Fruit fly (Drosophila melanogaster): Measurements from ENCODE around the gene Nna1.

The Nna1 gene

dm6 chrX:13680262-13680661, 11.8 kb upstream of the Nna1 start, which contains the start of gene CG12177 (continued):
- no peak for TF ChIP-seq Blimp-1 (GFP tag; optimal IDR thresholded peaks at IDR 0.05)
- no peak for TF ChIP-seq org-1 (GFP tag; optimal IDR thresholded peaks at IDR 0.05)

dm6 chrX:13681906-13682305, 10.2 kb upstream of the Nna1 start:
- TF ChIP-seq sug (tag; optimal IDR thresholded peaks at IDR 0.05) (peak; percentile 49), CG15269 (tag; optimal IDR thresholded peaks at IDR 0.05) (no peak), CG13624 (GFP tag; optimal IDR thresholded peaks at IDR 0.05) (no peak), CG2116 (GFP tag; optimal IDR thresholded peaks at IDR 0.05) (no peak), CG34224 (GFP tag; IDR thresholded peaks at IDR 0.05; ENCODE audit: partially characterized antibody) (no peak), CG34376 (GFP tag; optimal IDR thresholded peaks at IDR 0.05) (peak; percentile 19), CG13775 (GFP tag; optimal IDR thresholded peaks at IDR 0.05) (no peak), slbo (GFP tag; IDR thresholded peaks at IDR 0.05) (peak; percentile 38), H15 (GFP tag; IDR thresholded peaks at IDR 0.05) (no peak), CG6175 (GFP tag; IDR thresholded peaks at IDR 0.05) (no peak), exex (tag; optimal IDR thresholded peaks at IDR 0.05) (peak; percentile 51), Abd-B (GFP tag; optimal IDR thresholded peaks at IDR 0.05) (no peak), CrebB (tag; optimal IDR thresholded peaks at IDR 0.05) (no peak), trh (GFP tag; optimal IDR thresholded peaks at IDR 0.05) (no peak), CG12659 (GFP tag; optimal IDR thresholded peaks at IDR 0.05) (no peak), zfh2 (GFP tag; optimal IDR thresholded peaks at IDR 0.05) (no peak), CG7987 (GFP tag; optimal IDR thresholded peaks at IDR 0.05) (peak; percentile 1), Awh (GFP tag; IDR thresholded peaks at IDR 0.05) (no peak), CG15073 (GFP tag; optimal IDR thresholded peaks at IDR 0.05) (no peak), grn (GFP tag; optimal IDR thresholded peaks at IDR 0.05) (peak; percentile 43), Dbx (GFP tag; IDR thresholded peaks at IDR 0.05) (0 out of 3 replicates have a peak, but pooled peaks have one; percentile 22), sens (GFP tag) (peak; percentile 61), D19B (GFP tag; optimal IDR thresholded peaks at IDR 0.05) (no peak), bigmax (GFP tag; optimal IDR thresholded peaks at IDR 0.05) (no peak), Jarid2 (GFP tag; optimal IDR thresholded peaks at IDR 0.05) (no peak), row (GFP tag; IDR thresholded peaks at IDR 0.05) (0 out of 3 replicates have a peak, but pooled peaks have one; percentile 5), CG2199 (GFP tag; IDR thresholded peaks at IDR 0.05) (0 out of 3 replicates have a peak, but pooled peaks have one; percentile 31), CG10147 (GFP tag; optimal IDR thresholded peaks at IDR 0.05) (no peak), Nf-YA (GFP tag; IDR thresholded peaks at IDR 0.05) (no peak), Dp (GFP tag; optimal IDR thresholded peaks at IDR 0.05) (no peak), zen (tag; optimal IDR thresholded peaks at IDR 0.05) (no peak), CG5180 (GFP tag; optimal IDR thresholded peaks at IDR 0.05) (no peak), nau (GFP tag; optimal IDR thresholded peaks at IDR 0.05) (no peak), CG14441 (GFP tag; IDR thresholded peaks at IDR 0.05) (0 out of 2 replicates have a peak, but pooled peaks have one; percentile 9), Med (GFP tag) (peak; percentile 75), sima (GFP tag; optimal IDR thresholded peaks at IDR 0.05) (no peak), Dll (GFP tag; IDR thresholded peaks at IDR 0.05; ENCODE audit: partially characterized antibody) (no peak), nmo (GFP tag; optimal IDR thresholded peaks at IDR 0.05) (no peak), CG6854 (GFP tag; optimal IDR thresholded peaks at IDR 0.05) (no peak), tna (GFP tag; IDR thresholded peaks at IDR 0.05; ENCODE audit: partially characterized antibody) (no peak), gro (GFP tag; optimal IDR thresholded peaks at IDR 0.05) (no peak), org-1 (GFP tag; optimal IDR thresholded peaks at IDR 0.05) (no peak), CG11456 (GFP tag; IDR thresholded peaks at IDR 0.05) (no peak), TFAM (GFP tag; optimal IDR thresholded peaks at IDR 0.05) (no peak), CG13296 (GFP tag; optimal IDR thresholded peaks at IDR 0.05) (peak; percentile 25), fu2 (GFP tag; optimal IDR thresholded peaks at IDR 0.05) (no peak), tap (tag; optimal IDR thresholded peaks at IDR 0.05) (no peak), lab (GFP tag; optimal IDR thresholded peaks at IDR 0.05) (peak; percentile 21)
